Worm (Caenorhabditis elegans) whole organism, mixed stage, embryonic: Measurements from ENCODE around the gene F46B3.16.

Experiments used
- ceh-43 ChIP-seq: fragments of 200-800 bp; sonication (Bioruptor generic); optimal IDR thresholded peaks from 2 replicates; lab custom pipeline; 2018; ENCODE audit warnings: mild to moderate bottlenecking, missing genetic modification characterization, moderate library complexity, missing compliant biosample characterization
- mab-5 ChIP-seq: fragments of 150-350 bp; optimal IDR thresholded peaks from 2 replicates; lab custom pipeline; 2014; ENCODE audit warnings: missing biosample characterization, missing genetic modification characterization
- nhr-12 ChIP-seq: fragments of 150-350 bp; optimal IDR thresholded peaks from 2 replicates; lab custom pipeline; 2014; ENCODE audit warnings: missing biosample characterization, missing genetic modification characterization
- nhr-237 ChIP-seq: fragments of 150-350 bp; optimal IDR thresholded peaks from 2 replicates; lab custom pipeline; 2014; ENCODE audit warnings: missing biosample characterization, missing genetic modification characterization
- nhr-76 ChIP-seq: sonication (generic microtip); optimal IDR thresholded peaks from 2 replicates; lab custom pipeline; 2017; ENCODE audit warnings: missing biosample characterization, missing genetic modification characterization
- pha-4 ChIP-seq: fragments of 150-350 bp; optimal IDR thresholded peaks from 2 replicates; lab custom pipeline; 2018; ENCODE audit warnings: missing biosample characterization, missing genetic modification reagents, missing genetic modification characterization
- snpc-4 ChIP-seq: fragments of 150-350 bp; optimal IDR thresholded peaks from 2 replicates; lab custom pipeline; 2014; ENCODE audit warnings: missing biosample characterization, missing genetic modification characterization
- ztf-11 ChIP-seq: fragments of 150-350 bp; optimal IDR thresholded peaks from 2 replicates; lab custom pipeline; 2014; ENCODE audit warnings: missing biosample characterization, missing genetic modification characterization

DNA sequence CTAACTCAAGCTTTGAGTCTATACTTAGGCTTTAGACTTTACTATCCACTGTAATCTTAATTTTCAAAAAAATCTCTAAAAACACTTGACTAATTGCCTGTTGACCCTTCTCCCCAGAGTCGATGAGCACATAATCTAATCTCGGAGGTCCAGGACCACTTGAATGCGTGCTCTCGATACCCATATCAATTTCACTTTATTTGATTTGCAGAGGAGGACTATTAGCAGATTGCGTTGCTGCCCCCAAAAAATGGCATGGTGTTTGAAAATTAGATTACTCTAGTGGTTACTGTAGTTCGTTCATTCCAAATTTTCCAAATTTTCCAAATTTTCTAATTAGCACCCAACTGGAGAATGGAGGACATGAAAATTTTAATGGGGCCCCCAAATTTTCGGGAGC lies 11.0 kb downstream of the F46B3.16 start:
- TF ChIP-seq nhr-237, result no peak
- no peak for TF ChIP-seq snpc-4
- no peak for TF ChIP-seq ceh-43 (GFP tag; lab: Kevin White, UChicago)
- no peak for TF ChIP-seq nhr-12 (tag; lab: Kevin White, UChicago)
- no peak for TF ChIP-seq pha-4 (tag; lab: Kevin White, UChicago)
- TF ChIP-seq nhr-76 (tag; lab: Kevin White, UChicago), result no peak
- TF ChIP-seq mab-5 (tag; lab: Kevin White, UChicago), result no peak
- TF ChIP-seq ztf-11, result no peak
